Worm (Caenorhabditis elegans) whole organism, L4 larva: ENCODE data around the gene C44C1.6.

ENCODE experiments used
- arid-1 ChIP-seq: fragments of 200-800 bp; sonication (Bioruptor generic); conservative IDR thresholded peaks from 2 replicates; pipeline ENCODE4 v1.3.6; 2022; ENCODE audit warnings: missing genetic modification reagents, missing genetic modification characterization, missing compliant biosample characterization
- attf-4 ChIP-seq: sonication (generic microtip); optimal IDR thresholded peaks from 3 replicates; lab custom pipeline; 2017; ENCODE audit warnings: missing biosample characterization, missing genetic modification characterization
- hif-1 ChIP-seq, 2 experiments: sonication (generic microtip); optimal IDR thresholded peaks; 2 replicates each; lab custom pipeline; 2016 to 2017; ENCODE audit warnings: missing compliant biosample characterization in 2 of 2, missing genetic modification characterization in 2 of 2, missing genetic modification reagents in 2 of 2, missing genotype in 2 of 2, mild to moderate bottlenecking in 1 of 2
- madf-5 ChIP-seq, 2 experiments: fragments of 200-800 bp; sonication (Bioruptor generic); IDR thresholded peaks; 2 replicates each; pipeline ENCODE4 v1.3.6; 2022; ENCODE audit warnings: missing compliant biosample characterization in 2 of 2, missing genetic modification characterization in 2 of 2
- nhr-25 ChIP-seq: sonication (generic microtip); optimal IDR thresholded peaks from 2 replicates; lab custom pipeline; 2017; ENCODE audit warnings: missing genetic modification characterization, mild to moderate bottlenecking, missing compliant biosample characterization, antibody characterized with exemption, moderate library complexity, borderline replicate concordance; ENCODE audit not compliant: insufficient read depth
- nhr-6 ChIP-seq: fragments of 150-350 bp; optimal IDR thresholded peaks from 2 replicates; lab custom pipeline; 2014; ENCODE audit warnings: missing biosample characterization, missing genetic modification characterization
- pha-4 ChIP-seq, 2 experiments: fragments of 150-350 bp in 1 of 2; fragments of 200-800 bp in 1 of 2; sonication (Bioruptor generic) in 1 of 2; IDR thresholded peaks in 1 of 2; optimal IDR thresholded peaks in 1 of 2; 2 replicates each; pipeline versions ENCODE4 v1.3.6 to Lab custom; 2014 to 2022; ENCODE audit warnings: missing genetic modification characterization in 2 of 2, missing genetic modification reagents in 2 of 2, missing biosample characterization in 1 of 2, missing compliant biosample characterization in 1 of 2
- pqm-1 ChIP-seq: sonication (generic microtip); optimal IDR thresholded peaks from 2 replicates; lab custom pipeline; 2017; ENCODE audit warnings: missing biosample characterization, missing genetic modification characterization
- saeg-2 ChIP-seq: fragments of 200-800 bp; sonication (Bioruptor generic); IDR thresholded peaks from 2 replicates; pipeline ENCODE4 v1.3.6; 2022; ENCODE audit warnings: missing genetic modification reagents, missing genetic modification characterization, missing compliant biosample characterization
- ztf-7 ChIP-seq: fragments of 150-350 bp; optimal IDR thresholded peaks from 2 replicates; lab custom pipeline; 2014; ENCODE audit warnings: missing biosample characterization, missing genetic modification characterization

The C44C1.6 gene

ce11 chrX:924495-925008 is 45.5 kb downstream of the C44C1.6 start, which contains the start of the genes pifk-1 and tbc-11 (continued):
- peak; percentile 26 for TF ChIP-seq nhr-6 (tag; lab: Kevin White, UChicago)
- no peak for TF ChIP-seq ztf-7 (tag; lab: Kevin White, UChicago)
- no peak for TF ChIP-seq saeg-2 (GFP tag; lab: Robert Waterston, UW)
- no peak for TF ChIP-seq pha-4 (GFP tag; IDR thresholded peaks at IDR 0.05; lab: Robert Waterston, UW)
- TF ChIP-seq pha-4 (tag; optimal IDR thresholded peaks at IDR 0.05; lab: Kevin White, UChicago) = peak; percentile 95
- TF ChIP-seq nhr-25 (tag; lab: Kevin White, UChicago) = peak; percentile 39
- TF ChIP-seq madf-5 (GFP tag; IDR thresholded peaks at IDR 0.05; lab: Robert Waterston, UW) = no peak
- no peak for TF ChIP-seq attf-4 (tag; lab: Kevin White, UChicago)
- TF ChIP-seq hif-1 (tag; optimal IDR thresholded peaks at IDR 0.05; lab: Kevin White, UChicago) = peak in 1 of 2 experiments; percentile 46
- TF ChIP-seq arid-1 (GFP tag; lab: Robert Waterston, UW) = 0 out of 2 replicates have a peak, but pooled peaks have one; percentile 41
- TF ChIP-seq pqm-1 = no peak
